Worm (Caenorhabditis elegans) whole organism, late embryonic: Measurements from ENCODE around the gene F21A3.3.

Experiments
- C08G9.2 ChIP-seq: sonication (generic microtip); optimal IDR thresholded peaks from 2 replicates; lab custom pipeline; 2016; ENCODE audit warnings: mild to moderate bottlenecking, missing genetic modification characterization, moderate library complexity, missing compliant biosample characterization
- C38D4.7 ChIP-seq: fragments of 200-800 bp; sonication (Bioruptor generic); optimal IDR thresholded peaks from 2 replicates; lab custom pipeline; 2018; ENCODE audit warnings: mild to moderate bottlenecking, missing genetic modification characterization, moderate library complexity, missing compliant biosample characterization
- F13H6.1 ChIP-seq: sonication (generic microtip); optimal IDR thresholded peaks from 2 replicates; lab custom pipeline; 2016; ENCODE audit warnings: missing genetic modification characterization, missing compliant biosample characterization
- K02D7.2 ChIP-seq: sonication (generic microtip); optimal IDR thresholded peaks from 2 replicates; lab custom pipeline; 2017; ENCODE audit warnings: mild to moderate bottlenecking, missing genetic modification characterization, missing compliant biosample characterization
- K09A11.1 ChIP-seq: sonication (generic microtip); optimal IDR thresholded peaks from 2 replicates; lab custom pipeline; 2017; ENCODE audit warnings: antibody characterized with exemption, mild to moderate bottlenecking, missing genetic modification characterization, missing compliant biosample characterization; ENCODE audit not compliant: insufficient read depth
- T23F11.4 ChIP-seq: fragments of 200-800 bp; sonication (Bioruptor generic); optimal IDR thresholded peaks from 2 replicates; lab custom pipeline; 2018; ENCODE audit warnings: mild to moderate bottlenecking, missing genetic modification characterization, missing compliant biosample characterization
- Y22D7AL.16 ChIP-seq: sonication (generic microtip); optimal IDR thresholded peaks from 2 replicates; lab custom pipeline; 2016; ENCODE audit warnings: missing genetic modification characterization, missing compliant biosample characterization
- ama-1 ChIP-seq: fragments of 150-350 bp; optimal IDR thresholded peaks from 2 replicates; lab custom pipeline; 2014
- ceh-18 ChIP-seq: sonication (generic microtip); optimal IDR thresholded peaks from 2 replicates; lab custom pipeline; 2016; ENCODE audit warnings: missing genetic modification characterization, missing compliant biosample characterization
- ceh-19 ChIP-seq: fragments of 200-800 bp; sonication (Bioruptor generic); optimal IDR thresholded peaks from 2 replicates; lab custom pipeline; 2018; ENCODE audit warnings: mild to moderate bottlenecking, missing genetic modification characterization, missing compliant biosample characterization
- ceh-30 ChIP-seq: fragments of 150-350 bp; optimal IDR thresholded peaks from 2 replicates; lab custom pipeline; 2014; ENCODE audit warnings: missing biosample characterization, missing genetic modification characterization
- ceh-31 ChIP-seq: sonication (generic microtip); optimal IDR thresholded peaks from 2 replicates; lab custom pipeline; 2016; ENCODE audit warnings: missing genetic modification characterization, missing compliant biosample characterization
- ceh-45 ChIP-seq: fragments of 200-800 bp; sonication (Bioruptor generic); IDR thresholded peaks from 2 replicates; pipeline ENCODE4 v1.3.6; 2022; ENCODE audit warnings: missing genetic modification reagents, missing genetic modification characterization, missing compliant biosample characterization
- ceh-48 ChIP-seq: sonication (generic microtip); optimal IDR thresholded peaks from 2 replicates; lab custom pipeline; 2016; ENCODE audit warnings: missing genetic modification characterization, inconsistent platforms, missing compliant biosample characterization
- ceh-6 ChIP-seq: fragments of 200-800 bp; sonication (Bioruptor generic); optimal IDR thresholded peaks from 2 replicates; lab custom pipeline; 2018; ENCODE audit warnings: mild to moderate bottlenecking, missing genetic modification characterization, missing compliant biosample characterization
- ceh-9 ChIP-seq: sonication (generic microtip); optimal IDR thresholded peaks from 2 replicates; lab custom pipeline; 2016; ENCODE audit warnings: mild to moderate bottlenecking, missing genetic modification characterization, inconsistent platforms, missing compliant biosample characterization
- che-1 ChIP-seq: sonication (generic microtip); optimal IDR thresholded peaks from 2 replicates; lab custom pipeline; 2016; ENCODE audit warnings: mild to moderate bottlenecking, missing genetic modification characterization, missing compliant biosample characterization
- dve-1 ChIP-seq: sonication (generic microtip); optimal IDR thresholded peaks from 2 replicates; lab custom pipeline; 2017; ENCODE audit warnings: antibody characterized with exemption, mild to moderate bottlenecking, missing genetic modification characterization, missing compliant biosample characterization
- elt-2 ChIP-seq: sonication (generic microtip); optimal IDR thresholded peaks from 2 replicates; lab custom pipeline; 2016; ENCODE audit warnings: missing genetic modification reagents, missing genetic modification characterization, missing compliant biosample characterization
- fax-1 ChIP-seq: sonication (generic microtip); optimal IDR thresholded peaks from 2 replicates; lab custom pipeline; 2016; ENCODE audit warnings: missing genotype, missing genetic modification characterization, missing compliant biosample characterization
- fkh-6 ChIP-seq: sonication (generic microtip); optimal IDR thresholded peaks from 2 replicates; lab custom pipeline; 2016; ENCODE audit warnings: missing genetic modification characterization, missing compliant biosample characterization
- hlh-13 ChIP-seq: fragments of 200-800 bp; sonication (Bioruptor generic); optimal IDR thresholded peaks from 2 replicates; lab custom pipeline; 2018; ENCODE audit warnings: mild to moderate bottlenecking, missing genetic modification characterization, missing compliant biosample characterization
- hlh-6 ChIP-seq: sonication (generic microtip); optimal IDR thresholded peaks from 2 replicates; lab custom pipeline; 2016; ENCODE audit warnings: missing genotype, missing genetic modification characterization, missing compliant biosample characterization
- hlh-8 ChIP-seq: sonication (generic microtip); optimal IDR thresholded peaks from 2 replicates; lab custom pipeline; 2016; ENCODE audit warnings: missing genotype, missing genetic modification characterization, missing compliant biosample characterization
- lim-6 ChIP-seq: sonication (generic microtip); optimal IDR thresholded peaks from 2 replicates; lab custom pipeline; 2016; ENCODE audit warnings: missing genetic modification characterization, missing compliant biosample characterization
- mec-3 ChIP-seq: sonication (generic microtip); optimal IDR thresholded peaks from 2 replicates; lab custom pipeline; 2016; ENCODE audit warnings: borderline replicate concordance, missing genetic modification characterization, missing compliant biosample characterization
- nhr-232 ChIP-seq: sonication (generic microtip); optimal IDR thresholded peaks from 2 replicates; lab custom pipeline; 2016; ENCODE audit warnings: missing genetic modification characterization, missing compliant biosample characterization
- pag-3 ChIP-seq: sonication (generic microtip); optimal IDR thresholded peaks from 2 replicates; lab custom pipeline; 2016; ENCODE audit warnings: missing compliant biosample characterization, missing genetic modification characterization, borderline replicate concordance
- pax-1 ChIP-seq: fragments of 150-350 bp; optimal IDR thresholded peaks from 2 replicates; lab custom pipeline; 2014; ENCODE audit warnings: missing biosample characterization, missing genetic modification characterization
- pha-2 ChIP-seq: sonication (generic microtip); optimal IDR thresholded peaks from 2 replicates; lab custom pipeline; 2017; ENCODE audit warnings: mild to moderate bottlenecking, missing genetic modification characterization, missing compliant biosample characterization
- ref-2 ChIP-seq: sonication (generic microtip); optimal IDR thresholded peaks from 2 replicates; lab custom pipeline; 2016; ENCODE audit warnings: missing genetic modification characterization, missing compliant biosample characterization
- syd-9 ChIP-seq: sonication (generic microtip); optimal IDR thresholded peaks from 2 replicates; lab custom pipeline; 2016; ENCODE audit warnings: mild to moderate bottlenecking, missing genetic modification characterization, moderate library complexity, missing compliant biosample characterization
- tbx-2 ChIP-seq: sonication (generic microtip); optimal IDR thresholded peaks from 2 replicates; lab custom pipeline; 2016; ENCODE audit warnings: missing genetic modification characterization, missing compliant biosample characterization
- unc-3 ChIP-seq, 2 experiments: fragments of 200-800 bp in 1 of 2; sonication (Bioruptor generic) in 1 of 2; sonication (generic microtip) in 1 of 2; conservative IDR thresholded peaks in 1 of 2; optimal IDR thresholded peaks in 1 of 2; 2 replicates each; pipeline versions ENCODE4 v1.3.6 to Lab custom; 2016 to 2022; ENCODE audit warnings: missing compliant biosample characterization in 2 of 2, missing genetic modification characterization in 2 of 2, missing genetic modification reagents in 1 of 2
- unc-86 ChIP-seq: sonication (generic microtip); optimal IDR thresholded peaks from 2 replicates; lab custom pipeline; 2016; ENCODE audit warnings: missing genetic modification characterization, missing compliant biosample characterization
- ztf-16 ChIP-seq: sonication (generic microtip); optimal IDR thresholded peaks from 2 replicates; lab custom pipeline; 2017; ENCODE audit warnings: missing genetic modification characterization, missing compliant biosample characterization

Gene F21A3.3

DNA sequence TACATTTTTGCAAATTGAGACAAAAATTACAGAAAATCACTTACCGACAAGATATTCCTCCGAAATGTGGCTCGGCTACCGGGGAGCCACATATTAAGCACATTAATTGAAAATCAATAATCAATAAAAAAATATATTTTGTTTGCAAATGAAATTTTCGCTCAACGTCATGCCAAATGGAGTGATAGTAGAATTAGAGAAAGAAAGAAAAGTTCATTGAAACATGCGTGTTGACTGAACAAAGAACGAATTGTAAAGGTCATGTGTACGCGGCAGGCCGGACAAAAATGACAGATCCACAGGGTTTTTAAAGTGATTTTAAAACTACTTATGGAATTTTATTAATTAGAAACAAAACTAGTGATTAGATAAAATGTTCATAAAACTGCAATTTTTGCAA is 34.0 kb upstream of the F21A3.3 start:
- TF ChIP-seq K09A11.1 (tag; lab: Kevin White, UChicago) (no peak), hlh-8 (tag; lab: Kevin White, UChicago) (no peak), che-1 (no peak), T23F11.4 (GFP tag; lab: Kevin White, UChicago) (no peak), pag-3 (tag; lab: Kevin White, UChicago) (no peak), F13H6.1 (tag; lab: Kevin White, UChicago) (no peak), elt-2 (tag; lab: Kevin White, UChicago) (no peak), ama-1 (lab: Kevin White, UChicago) (no peak), unc-86 (tag; lab: Kevin White, UChicago) (no peak), lim-6 (tag; lab: Kevin White, UChicago) (no peak), fax-1 (tag; lab: Kevin White, UChicago) (no peak), mec-3 (no peak), ceh-9 (tag; lab: Kevin White, UChicago) (no peak), ref-2 (tag; lab: Kevin White, UChicago) (no peak), unc-3 (GFP tag; conservative IDR thresholded peaks at IDR 0.05; lab: Robert Waterston, UW) (no peak), unc-3 (tag; optimal IDR thresholded peaks at IDR 0.05; lab: Kevin White, UChicago) (no peak), ztf-16 (tag; lab: Kevin White, UChicago) (no peak), hlh-6 (tag; lab: Kevin White, UChicago) (no peak), fkh-6 (no peak)

DNA sequence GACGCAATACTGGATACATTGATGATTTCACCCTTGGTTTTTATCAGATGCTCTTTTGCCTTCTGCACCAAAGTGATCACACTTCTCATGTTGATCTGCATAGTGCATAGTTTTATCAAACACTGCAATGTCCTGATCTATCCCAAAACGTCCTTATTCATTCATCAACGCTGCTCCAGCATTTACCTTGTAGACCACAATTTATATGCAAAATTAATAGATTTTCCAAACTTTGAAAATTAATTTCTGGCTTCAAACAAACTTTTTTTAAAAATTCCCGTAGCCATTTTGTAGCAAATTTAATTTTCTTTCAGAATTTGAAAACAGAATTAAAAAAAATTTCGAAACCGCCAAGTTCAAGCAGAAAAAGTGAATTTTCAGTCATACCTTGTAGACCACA is 33.0 kb upstream of the F21A3.3 start, which contains the start of gene C06B8.3:
C06B8.3 (minus strand) TSS at position 101 of the 400 bp plus-strand sequence.
- TF ChIP-seq ceh-45 (GFP tag; lab: Robert Waterston, UW) (no peak), ceh-18 (tag; lab: Kevin White, UChicago) (no peak), ref-2 (tag; lab: Kevin White, UChicago) (no peak), mec-3 (no peak), ceh-6 (GFP tag; lab: Kevin White, UChicago) (no peak), syd-9 (tag; lab: Kevin White, UChicago) (no peak), elt-2 (tag; lab: Kevin White, UChicago) (no peak)

DNA sequence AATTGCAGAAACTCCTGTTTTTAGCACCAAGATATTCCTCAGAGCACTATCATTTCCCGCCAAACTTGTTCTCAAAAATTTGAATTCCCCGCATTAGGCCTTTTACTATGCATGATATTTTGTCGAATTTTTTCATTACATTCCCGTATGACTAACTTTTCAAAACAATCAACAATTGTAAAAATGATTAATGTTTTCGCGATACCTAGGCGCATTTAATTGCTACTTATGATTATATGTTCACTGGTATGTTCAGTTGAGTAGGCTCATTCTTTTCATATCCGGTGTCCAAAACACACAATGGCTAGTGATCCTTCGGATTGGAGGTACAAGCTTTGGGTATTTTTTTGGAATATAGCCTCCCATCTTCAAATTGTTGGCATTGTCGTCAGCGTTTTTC is 29.7 kb upstream of the F21A3.3 start, which contains the start of gene srw-21:
srw-21 (plus strand) TSS at position 301 of the 400 bp plus-strand sequence.
- TF ChIP-seq ceh-31 (no peak), ceh-48 (tag; lab: Kevin White, UChicago) (no peak), dve-1 (no peak), ceh-19 (GFP tag; lab: Kevin White, UChicago) (no peak), K09A11.1 (tag; lab: Kevin White, UChicago) (no peak), fkh-6 (no peak), ama-1 (lab: Kevin White, UChicago) (no peak)

DNA sequence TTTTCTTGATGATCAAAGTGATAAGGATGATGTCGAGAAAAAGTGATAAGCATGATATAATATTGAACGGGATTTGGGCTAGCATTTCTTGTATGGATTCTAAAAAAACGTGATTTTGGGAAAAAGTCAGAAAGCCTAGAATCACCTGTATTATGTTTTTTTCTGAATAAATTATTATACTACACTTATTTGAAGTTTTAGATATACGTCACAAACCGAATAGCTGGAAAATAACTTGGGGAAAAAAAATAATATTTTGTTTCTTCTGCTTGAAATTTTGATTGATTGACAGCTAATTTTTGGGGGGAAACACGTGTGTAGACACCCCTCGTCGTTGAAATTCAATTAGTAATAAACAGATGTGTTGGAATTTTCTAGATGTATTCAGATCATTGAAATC is 25.0 kb upstream of the F21A3.3 start, which contains the start of gene str-264:
str-264 (minus strand) TSS at position 101 of the 400 bp plus-strand sequence.
- TF ChIP-seq lim-6 (tag; lab: Kevin White, UChicago), result no peak
- no peak for TF ChIP-seq Y22D7AL.16 (tag; lab: Kevin White, UChicago)
- TF ChIP-seq hlh-13 (GFP tag; lab: Kevin White, UChicago), result no peak
- no peak for TF ChIP-seq hlh-6 (tag; lab: Kevin White, UChicago)
- TF ChIP-seq pax-1 (tag; lab: Kevin White, UChicago), result no peak
- no peak for TF ChIP-seq nhr-232 (tag; lab: Kevin White, UChicago)
- no peak for TF ChIP-seq K02D7.2 (tag; lab: Kevin White, UChicago)
- no peak for TF ChIP-seq pha-2 (tag; lab: Kevin White, UChicago)
- no peak for TF ChIP-seq tbx-2 (tag; lab: Kevin White, UChicago)
- no peak for TF ChIP-seq K09A11.1 (tag; lab: Kevin White, UChicago)
- no peak for TF ChIP-seq C38D4.7 (GFP tag; lab: Kevin White, UChicago)
- TF ChIP-seq ceh-30 (tag; lab: Kevin White, UChicago), result no peak
- TF ChIP-seq C08G9.2 (tag; lab: Kevin White, UChicago), result no peak
- TF ChIP-seq pag-3 (tag; lab: Kevin White, UChicago), result no peak
- no peak for TF ChIP-seq unc-3 (GFP tag; conservative IDR thresholded peaks at IDR 0.05; lab: Robert Waterston, UW)
- no peak for TF ChIP-seq unc-3 (tag; optimal IDR thresholded peaks at IDR 0.05; lab: Kevin White, UChicago)
